Worm (Caenorhabditis elegans) whole organism, late embryonic: ENCODE measurements around the gene F17E9.4.

Experiments used
- ama-1 ChIP-seq: fragments of 150-350 bp; optimal IDR thresholded peaks from 2 replicates; lab custom pipeline; 2014
- unc-55 ChIP-seq: sonication (generic microtip); optimal IDR thresholded peaks from 2 replicates; lab custom pipeline; 2017; ENCODE audit warnings: missing biosample characterization, missing genetic modification reagents, missing genetic modification characterization

- TF ChIP-seq unc-55 (no peak), ama-1 (lab: Kevin White, UChicago) (no peak)
These were observed 28.8 kb downstream of the F17E9.4 start for ce11 chrIV:8376923-8377322.
